Worm (Caenorhabditis elegans) whole organism, L4 larva: ENCODE data around the gene C31C9.6.

ENCODE experiments used
- F37D6.2 ChIP-seq: sonication (generic microtip); optimal IDR thresholded peaks from 2 replicates; lab custom pipeline; 2016; ENCODE audit warnings: mild to moderate bottlenecking, missing genetic modification characterization, missing compliant biosample characterization
- F44E2.7 ChIP-seq: fragments of 200-800 bp; sonication (Bioruptor generic); IDR thresholded peaks from 2 replicates; pipeline ENCODE4 v2.1.2; 2022; ENCODE audit warnings: missing genetic modification characterization, missing compliant biosample characterization
- T20F7.1 ChIP-seq: fragments of 200-800 bp; sonication (Bioruptor generic); optimal IDR thresholded peaks from 2 replicates; lab custom pipeline; 2018; ENCODE audit warnings: mild to moderate bottlenecking, missing genetic modification characterization, missing compliant biosample characterization
- T26A8.4 ChIP-seq: fragments of 200-800 bp; sonication (Bioruptor generic); IDR thresholded peaks from 2 replicates; pipeline ENCODE4 v1.3.6; 2022; ENCODE audit warnings: missing genetic modification characterization, missing compliant biosample characterization
- Y75B8A.6 ChIP-seq: fragments of 200-800 bp; sonication (Bioruptor generic); IDR thresholded peaks from 2 replicates; pipeline ENCODE4 v1.3.6; 2022; ENCODE audit warnings: missing genetic modification reagents, missing genetic modification characterization, missing compliant biosample characterization
- ZK546.5 ChIP-seq, 2 experiments: sonication (generic microtip); optimal IDR thresholded peaks; 2 replicates each; lab custom pipeline; 2017; ENCODE audit warnings: missing biosample characterization in 2 of 2, missing genetic modification characterization in 2 of 2
- aha-1 ChIP-seq: fragments of 150-350 bp; peaks from one replicate; lab custom pipeline; 2014; ENCODE audit warnings: missing biosample characterization, missing genetic modification characterization
- arid-1 ChIP-seq: fragments of 200-800 bp; sonication (Bioruptor generic); conservative IDR thresholded peaks from 2 replicates; pipeline ENCODE4 v1.3.6; 2022; ENCODE audit warnings: missing genetic modification reagents, missing genetic modification characterization, missing compliant biosample characterization
- attf-4 ChIP-seq: sonication (generic microtip); optimal IDR thresholded peaks from 3 replicates; lab custom pipeline; 2017; ENCODE audit warnings: missing biosample characterization, missing genetic modification characterization
- ceh-32 ChIP-seq: sonication (generic microtip); optimal IDR thresholded peaks from 2 replicates; lab custom pipeline; 2016; ENCODE audit warnings: mild to moderate bottlenecking, missing genetic modification characterization, missing compliant biosample characterization; ENCODE audit not compliant: poor library complexity
- ceh-82 ChIP-seq: sonication (generic microtip); optimal IDR thresholded peaks from 2 replicates; lab custom pipeline; 2017; ENCODE audit warnings: missing biosample characterization, missing genetic modification characterization
- cey-2 ChIP-seq: sonication (generic microtip); optimal IDR thresholded peaks from 3 replicates; lab custom pipeline; 2017; ENCODE audit warnings: missing genetic modification characterization, mild to moderate bottlenecking, missing compliant biosample characterization, antibody characterized with exemption, borderline replicate concordance; ENCODE audit not compliant: insufficient read depth
- ctbp-1 ChIP-seq: fragments of 200-800 bp; sonication (Bioruptor generic); IDR thresholded peaks from 2 replicates; pipeline ENCODE4 v1.3.6; 2022; ENCODE audit warnings: missing genetic modification reagents, missing genetic modification characterization, missing compliant biosample characterization
- daf-12 ChIP-seq: fragments of 150-350 bp; optimal IDR thresholded peaks from 2 replicates; lab custom pipeline; 2014; ENCODE audit warnings: missing biosample characterization, missing genetic modification reagents, missing genetic modification characterization
- daf-16 ChIP-seq, 3 experiments: sonication (generic microtip); optimal IDR thresholded peaks; 2 replicates each; lab custom pipeline; 2016 to 2017; ENCODE audit warnings: missing genetic modification characterization in 3 of 3, missing genetic modification reagents in 3 of 3, mild to moderate bottlenecking in 2 of 3, missing compliant biosample characterization in 2 of 3, missing biosample characterization in 1 of 3, moderate library complexity in 1 of 3
- dmd-8 ChIP-seq: fragments of 200-800 bp; sonication (Bioruptor generic); IDR thresholded peaks from 2 replicates; pipeline ENCODE4 v1.3.6; 2022; ENCODE audit warnings: missing genetic modification characterization, missing compliant biosample characterization
- dmd-9 ChIP-seq: fragments of 200-800 bp; sonication (Bioruptor generic); IDR thresholded peaks from 2 replicates; pipeline ENCODE4 v1.3.6; 2022; ENCODE audit warnings: missing genetic modification reagents, missing genetic modification characterization, missing compliant biosample characterization
- dpl-1 ChIP-seq: fragments of 150-350 bp; optimal IDR thresholded peaks from 2 replicates; lab custom pipeline; 2014; ENCODE audit warnings: missing biosample characterization, missing genetic modification reagents, missing genetic modification characterization
- hif-1 ChIP-seq, 2 experiments: sonication (generic microtip); optimal IDR thresholded peaks; 2 replicates each; lab custom pipeline; 2016 to 2017; ENCODE audit warnings: missing compliant biosample characterization in 2 of 2, missing genetic modification characterization in 2 of 2, missing genetic modification reagents in 2 of 2, missing genotype in 2 of 2, mild to moderate bottlenecking in 1 of 2
- lim-7 ChIP-seq: fragments of 200-800 bp; sonication (Bioruptor generic); IDR thresholded peaks from 2 replicates; pipeline ENCODE4 v1.3.6; 2022; ENCODE audit warnings: missing genetic modification characterization, missing compliant biosample characterization
- lin-38 ChIP-seq: fragments of 200-800 bp; sonication (Bioruptor generic); IDR thresholded peaks from 2 replicates; pipeline ENCODE4 v1.3.6; 2022; ENCODE audit warnings: missing genetic modification reagents, missing genetic modification characterization, missing compliant biosample characterization
- lsy-2 ChIP-seq, 2 experiments: fragments of 150-350 bp in 1 of 2; sonication (generic microtip) in 1 of 2; optimal IDR thresholded peaks; 2 replicates each; lab custom pipeline; 2014 to 2017; ENCODE audit warnings: missing biosample characterization in 2 of 2, missing genetic modification characterization in 2 of 2
- mxl-3 ChIP-seq: fragments of 200-800 bp; sonication (Bioruptor generic); optimal IDR thresholded peaks from 2 replicates; lab custom pipeline; 2018; ENCODE audit warnings: mild to moderate bottlenecking, missing genetic modification characterization, missing compliant biosample characterization
- nhr-28 ChIP-seq: fragments of 150-350 bp; optimal IDR thresholded peaks from 2 replicates; lab custom pipeline; 2014; ENCODE audit warnings: missing biosample characterization, missing genetic modification characterization
- nhr-48 ChIP-seq: sonication (generic microtip); optimal IDR thresholded peaks from 2 replicates; lab custom pipeline; 2016; ENCODE audit warnings: mild to moderate bottlenecking, missing genetic modification characterization, missing compliant biosample characterization
- nhr-77 ChIP-seq: fragments of 150-350 bp; optimal IDR thresholded peaks from 2 replicates; lab custom pipeline; 2014; ENCODE audit warnings: missing biosample characterization, missing genetic modification characterization
- php-3 ChIP-seq: fragments of 200-800 bp; sonication (Bioruptor generic); IDR thresholded peaks from 2 replicates; pipeline ENCODE4 v1.3.6; 2022; ENCODE audit warnings: missing genetic modification reagents, missing genetic modification characterization, missing compliant biosample characterization
- rbr-2 ChIP-seq: sonication (generic microtip); optimal IDR thresholded peaks from 2 replicates; lab custom pipeline; 2016; ENCODE audit warnings: missing genotype, missing genetic modification characterization, missing compliant biosample characterization
- sdz-12 ChIP-seq: fragments of 200-800 bp; sonication (Bioruptor generic); optimal IDR thresholded peaks from 2 replicates; lab custom pipeline; 2018; ENCODE audit warnings: mild to moderate bottlenecking, missing genetic modification characterization, missing compliant biosample characterization
- spr-3 ChIP-seq: fragments of 200-800 bp; sonication (Bioruptor generic); optimal IDR thresholded peaks from 2 replicates; lab custom pipeline; 2018; ENCODE audit warnings: mild to moderate bottlenecking, missing genetic modification characterization, missing compliant biosample characterization
- tra-1 ChIP-seq: fragments of 200-800 bp; sonication (Bioruptor generic); IDR thresholded peaks from 2 replicates; pipeline ENCODE4 v1.3.6; 2022; ENCODE audit warnings: missing genetic modification reagents, missing genetic modification characterization, missing compliant biosample characterization
- unc-62 ChIP-seq, 3 experiments: fragments of 150-350 bp in 1 of 3; sonication (generic microtip); optimal IDR thresholded peaks in 2 of 3; peaks in 1 of 3; 1 replicate in 1 of 3; 2 replicates in 2 of 3; lab custom pipeline; 2014 to 2017; ENCODE audit warnings: missing biosample characterization in 3 of 3, missing genetic modification characterization in 3 of 3, missing genetic modification reagents in 3 of 3, missing genotype in 1 of 3
- ztf-11 ChIP-seq: fragments of 150-350 bp; optimal IDR thresholded peaks from 2 replicates; lab custom pipeline; 2014; ENCODE audit warnings: missing biosample characterization, missing genetic modification characterization
- ztf-7 ChIP-seq: fragments of 150-350 bp; optimal IDR thresholded peaks from 2 replicates; lab custom pipeline; 2014; ENCODE audit warnings: missing biosample characterization, missing genetic modification characterization

Gene C31C9.6

DNA sequence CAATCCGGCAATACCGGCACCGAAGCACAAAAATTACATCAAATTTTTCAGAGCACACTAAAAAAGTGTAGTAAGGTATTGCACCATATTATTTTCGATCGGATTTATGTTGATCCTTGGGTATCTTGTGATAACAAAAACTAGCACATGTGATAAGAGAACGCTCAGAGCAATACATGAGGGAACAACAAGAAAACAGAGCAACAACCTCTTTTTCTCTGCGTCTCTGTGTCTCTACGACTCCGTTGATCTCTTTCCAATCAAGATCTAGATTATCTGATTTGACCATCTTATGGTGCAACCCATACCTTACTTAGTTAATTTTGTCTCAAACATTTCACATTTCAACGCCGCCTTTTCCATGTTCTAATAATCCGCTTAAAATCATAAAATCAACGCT, 29.7 kb downstream of the C31C9.6 start, which contains the start of gene tag-10:
Gene tag-10 (plus strand): TSS at position 347 of the 400 bp plus-strand sequence.
- TF ChIP-seq ztf-7 (tag; lab: Kevin White, UChicago): peak; percentile 40
- no peak for TF ChIP-seq tra-1 (GFP tag; lab: Robert Waterston, UW)
- peak in 1 of 2 experiments; percentile 73 for TF ChIP-seq daf-16 (GFP tag; optimal IDR thresholded peaks at IDR 0.05; lab: Kevin White, UChicago)
- TF ChIP-seq daf-16 (tag; optimal IDR thresholded peaks at IDR 0.05; lab: Kevin White, UChicago): peak; percentile 30
- TF ChIP-seq, all 104 proteins: peak for 2

DNA sequence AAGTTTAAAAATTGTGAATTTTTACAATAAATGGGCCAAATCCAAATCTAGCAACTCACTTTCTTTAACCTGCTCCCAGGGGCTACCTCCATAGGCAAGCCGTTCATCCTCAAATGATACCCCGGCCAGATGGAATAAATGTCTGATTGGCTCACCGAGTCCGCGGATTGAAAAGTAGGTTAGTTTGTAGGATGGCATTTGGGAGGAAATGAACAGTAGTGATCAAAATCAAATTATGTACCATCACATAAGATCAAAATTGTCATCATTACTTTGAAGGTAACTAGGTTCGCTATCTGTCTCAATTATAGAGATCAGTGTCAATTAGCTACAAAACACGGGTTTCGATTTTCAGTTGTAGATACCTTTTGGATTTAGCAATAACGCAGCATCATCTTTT, 31.2 kb downstream of the C31C9.6 start, which contains the start of the genes gst-17 and gst-18:
Gene gst-17 (minus strand): TSS at position 101 of the 400 bp plus-strand sequence.
Gene gst-18 (minus strand): TSS at position 198 of the 400 bp plus-strand sequence.
- no peak for TF ChIP-seq spr-3
- TF ChIP-seq dmd-8 (GFP tag; lab: Robert Waterston, UW): no peak
- TF ChIP-seq ceh-32: no peak

DNA sequence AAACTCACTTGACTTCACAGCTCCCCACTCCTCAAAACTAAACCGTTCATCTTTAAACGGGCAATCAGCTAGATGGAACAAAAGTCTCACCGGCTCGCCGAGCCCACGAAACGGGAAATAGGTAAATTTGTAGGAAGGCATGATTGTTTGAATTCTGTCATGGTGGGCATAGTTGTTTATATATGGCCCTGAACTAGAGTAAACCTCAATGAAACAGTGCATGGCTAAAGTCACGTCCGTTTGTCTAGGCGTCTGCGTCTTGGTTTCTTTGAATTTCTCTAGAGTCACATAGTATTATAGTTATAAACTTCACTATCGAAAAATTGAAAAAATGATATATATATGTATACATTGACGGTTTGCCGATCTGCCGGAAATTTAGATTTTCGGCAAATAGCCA, 34.9 kb downstream of the C31C9.6 start, which contains the start of gene gst-19:
Gene gst-19 (minus strand): TSS at position 145 of the 400 bp plus-strand sequence.
- TF ChIP-seq lim-7: no peak
- TF ChIP-seq hif-1 (tag; optimal IDR thresholded peaks at IDR 0.05; lab: Kevin White, UChicago): peak; percentile 78 to 93
- no peak for TF ChIP-seq sdz-12 (GFP tag; lab: Kevin White, UChicago)
- no peak for TF ChIP-seq F44E2.7 (GFP tag; lab: Robert Waterston, UW)
- no peak for TF ChIP-seq cey-2 (tag; lab: Kevin White, UChicago)
- TF ChIP-seq ceh-82 (tag; lab: Kevin White, UChicago): no peak
- TF ChIP-seq spr-3: no peak
- no peak for TF ChIP-seq daf-16 (GFP tag; optimal IDR thresholded peaks at IDR 0.05; lab: Kevin White, UChicago)
- TF ChIP-seq daf-16 (tag; optimal IDR thresholded peaks at IDR 0.05; lab: Kevin White, UChicago): no peak
- TF ChIP-seq rbr-2 (tag; lab: Kevin White, UChicago): no peak
- no peak for TF ChIP-seq arid-1 (GFP tag; lab: Robert Waterston, UW)
- no peak for TF ChIP-seq nhr-77 (tag; lab: Kevin White, UChicago)
- no peak for TF ChIP-seq T26A8.4
- peak; percentile 27 for TF ChIP-seq nhr-28 (tag; lab: Kevin White, UChicago)
- TF ChIP-seq daf-12 (tag; lab: Kevin White, UChicago): no peak
- TF ChIP-seq php-3: no peak
- no peak for TF ChIP-seq ctbp-1
- no peak for TF ChIP-seq F37D6.2 (tag; lab: Kevin White, UChicago)
- TF ChIP-seq ZK546.5 (tag; optimal IDR thresholded peaks at IDR 0.05; lab: Kevin White, UChicago): no peak
- TF ChIP-seq aha-1: peak; percentile 71
- TF ChIP-seq, all 104 proteins: peak for 3

DNA sequence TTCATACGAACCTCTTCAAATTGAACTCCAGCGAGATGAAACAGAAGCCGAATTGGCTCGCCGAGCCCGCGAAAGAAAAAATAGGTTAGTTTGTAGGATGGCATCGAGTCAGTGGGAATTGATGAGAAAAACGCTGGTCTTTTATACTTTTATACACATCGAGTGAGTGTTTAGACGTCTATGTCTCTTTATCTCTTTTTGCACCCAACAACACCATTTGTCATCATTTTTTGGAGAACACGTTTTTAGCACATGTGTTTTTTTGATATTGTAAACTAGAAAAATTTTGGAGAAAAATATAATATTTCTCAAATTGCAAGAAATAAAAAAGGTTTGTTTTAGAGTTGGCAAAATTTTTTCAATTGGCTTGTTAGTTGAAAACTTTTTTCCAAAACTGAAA, 37.6 kb downstream of the C31C9.6 start, which contains the start of gene gst-16:
Gene gst-16 (minus strand): TSS at position 111 of the 400 bp plus-strand sequence.
- TF ChIP-seq dmd-9 (GFP tag; lab: Robert Waterston, UW) (no peak), nhr-77 (tag; lab: Kevin White, UChicago) (no peak), ztf-11 (no peak), lsy-2 (tag; optimal IDR thresholded peaks at IDR 0.05; lab: Kevin White, UChicago) (no peak), attf-4 (tag; lab: Kevin White, UChicago) (no peak), T20F7.1 (no peak), nhr-48 (tag; lab: Kevin White, UChicago) (peak; percentile 16), F37D6.2 (tag; lab: Kevin White, UChicago) (no peak), daf-16 (GFP tag; optimal IDR thresholded peaks at IDR 0.05; lab: Kevin White, UChicago) (no peak), daf-16 (tag; optimal IDR thresholded peaks at IDR 0.05; lab: Kevin White, UChicago) (peak; percentile 26), dpl-1 (GFP tag; lab: Kevin White, UChicago) (no peak), aha-1 (peak; percentile 39), php-3 (no peak), Y75B8A.6 (no peak)

DNA sequence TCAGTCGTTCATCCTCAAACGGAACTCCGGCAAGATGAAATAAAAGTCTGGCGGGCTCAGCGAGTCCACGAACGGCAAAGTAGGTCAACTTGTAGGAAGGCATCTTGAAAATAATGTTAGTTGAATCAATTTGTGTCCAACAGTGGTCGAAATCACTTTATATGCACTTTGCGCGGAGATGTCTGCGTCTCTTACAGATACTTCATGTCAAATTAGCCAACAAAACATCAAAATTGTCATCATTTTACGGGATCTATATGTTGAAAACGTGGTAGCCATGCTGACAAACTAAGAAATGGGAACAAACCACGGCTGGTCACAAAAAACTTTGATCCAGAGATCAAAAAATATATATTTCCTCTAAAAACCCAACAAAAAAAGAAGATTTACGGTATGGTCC, 44.1 kb downstream of the C31C9.6 start, which contains the start of gene gst-12:
Gene gst-12 (minus strand): TSS at position 254 of the 400 bp plus-strand sequence.
- TF ChIP-seq aha-1: peak; percentile 65
- no peak for TF ChIP-seq lin-38 (GFP tag; lab: Robert Waterston, UW)
- peak; percentile 79 for TF ChIP-seq mxl-3 (GFP tag; lab: Kevin White, UChicago)
- TF ChIP-seq unc-62 (GFP tag; optimal IDR thresholded peaks at IDR 0.05 in 1 of 2; lab: Kevin White, UChicago): peak in 1 of 2 experiments; percentile 68
- no peak for TF ChIP-seq unc-62 (tag; optimal IDR thresholded peaks at IDR 0.05; lab: Kevin White, UChicago)
